Fruit fly (Drosophila melanogaster): ENCODE measurements around the gene ScpX.

Gene ScpX

DNA sequence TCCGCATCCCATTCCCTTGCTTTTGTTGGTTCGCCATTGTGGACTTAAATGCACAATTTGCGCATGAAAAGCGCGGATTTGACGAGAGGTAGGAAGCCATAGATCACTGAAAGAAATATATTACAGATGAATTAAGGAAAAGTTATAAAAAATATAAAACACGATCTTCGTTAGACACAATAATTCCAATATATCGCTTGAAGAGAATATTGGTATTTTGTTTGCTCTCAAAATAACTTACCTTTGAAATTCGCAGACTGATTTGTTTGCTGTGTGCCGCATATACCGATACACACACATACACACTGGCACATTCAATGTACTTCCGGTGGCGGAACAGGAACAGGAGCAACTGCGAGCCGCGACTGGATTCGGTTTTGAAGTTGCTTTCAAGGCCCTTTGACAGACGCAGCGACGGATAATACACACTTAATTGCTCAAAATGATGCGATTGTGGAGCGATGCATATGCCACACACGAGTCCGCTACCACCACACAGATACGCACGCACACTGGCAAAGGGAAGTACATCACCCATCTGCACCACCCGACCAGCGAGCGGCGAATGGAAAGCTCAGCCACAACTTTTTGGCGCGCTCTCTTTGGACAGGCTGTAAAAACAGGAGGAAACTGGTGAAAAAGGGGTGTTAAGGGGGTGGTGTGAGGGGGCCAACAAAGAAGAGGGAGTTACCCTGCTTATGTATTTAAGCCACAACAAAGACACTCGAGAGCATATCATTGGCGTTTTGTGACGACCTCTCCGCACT, 25.2 kb upstream of the ScpX start:
- no peak for TF ChIP-seq noc (tag; optimal IDR thresholded peaks at IDR 0.05)

DNA sequence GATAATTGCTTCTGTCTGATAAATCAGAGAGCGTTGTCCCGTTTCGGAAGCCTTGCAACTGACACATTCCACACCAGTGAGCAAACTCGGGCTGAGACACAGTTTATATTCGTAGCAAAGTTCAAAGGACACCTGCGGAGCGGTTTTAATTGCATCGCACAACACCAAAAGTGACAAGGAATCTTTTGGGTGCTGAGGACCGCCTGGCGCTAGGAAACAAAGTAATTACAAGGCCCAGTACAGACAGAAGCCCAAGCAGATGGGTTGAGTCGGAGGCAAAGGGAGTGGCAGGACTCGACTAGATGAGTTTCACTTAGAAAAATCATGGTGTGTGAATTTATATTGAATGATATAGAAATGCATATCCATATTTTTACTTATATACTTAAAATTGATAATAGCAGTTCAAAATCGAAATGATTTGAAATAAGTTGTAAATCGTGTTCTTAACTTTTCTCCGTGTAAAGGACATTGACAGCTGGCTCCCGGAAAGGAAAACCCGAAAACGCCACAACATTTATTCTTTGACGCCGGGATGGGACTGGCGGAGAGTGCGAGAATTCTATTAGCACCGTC, 22.2 kb upstream of the ScpX start:
- no peak for TF ChIP-seq noc (tag; optimal IDR thresholded peaks at IDR 0.05)

DNA sequence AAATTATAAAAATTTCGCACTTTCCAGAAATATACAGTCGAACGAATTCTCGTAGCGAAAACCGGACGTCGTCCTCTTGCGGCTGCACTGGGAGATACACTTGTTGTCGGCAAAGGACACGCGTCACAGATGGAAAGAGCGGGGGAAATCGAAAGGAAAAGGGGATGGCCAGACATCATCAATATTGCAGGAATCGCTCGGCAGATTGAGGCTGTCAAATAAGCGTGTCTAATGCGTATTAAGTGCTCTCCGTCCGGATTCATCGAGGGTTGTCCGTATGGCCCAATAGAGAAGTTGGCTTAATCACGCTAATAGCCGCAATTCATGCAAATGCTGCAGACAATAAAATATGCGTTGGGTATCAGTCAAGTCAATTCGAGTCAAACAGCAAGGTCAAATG, 21.5 kb upstream of the ScpX start:
- TF ChIP-seq noc (tag; optimal IDR thresholded peaks at IDR 0.05): no peak

DNA sequence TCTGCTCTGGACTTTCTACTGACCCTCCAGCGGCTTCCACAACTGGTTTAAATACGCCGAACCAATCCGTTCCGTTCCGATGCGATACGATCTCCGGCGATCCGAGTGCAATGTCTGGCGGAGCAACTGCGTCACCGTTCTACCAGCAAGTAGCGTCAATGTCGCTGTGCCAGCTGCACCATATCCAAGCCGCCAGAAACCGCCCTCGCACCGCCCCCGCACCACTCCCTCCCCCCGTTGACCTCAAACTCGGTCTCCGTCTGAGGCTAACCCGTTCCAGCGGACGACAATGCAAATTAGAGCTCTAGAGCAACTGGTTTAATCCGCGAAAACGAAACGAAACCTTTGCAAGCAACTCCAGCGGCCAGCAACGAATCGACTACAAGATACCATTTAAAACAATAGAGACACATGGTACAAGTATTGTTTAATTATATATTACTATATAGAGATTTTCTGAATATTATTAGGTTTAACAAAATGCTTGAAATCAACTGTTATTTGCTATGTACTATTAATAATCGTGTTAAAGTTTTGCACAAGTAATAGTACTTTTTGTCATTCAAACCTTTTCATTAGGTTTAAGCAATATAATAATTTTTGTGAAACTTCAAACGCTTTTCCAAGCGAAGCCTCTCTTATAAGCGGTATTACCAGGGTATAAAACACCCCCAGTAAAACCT, 19.9 kb upstream of the ScpX start, which contains the start of the genes CG10570 and CG42502:
CG10570 (minus strand) TSS at position 293 of the 683 bp plus-strand sequence.
CG42502 (minus strand) TSS at position 293 of the 683 bp plus-strand sequence.
- TF ChIP-seq noc (tag; optimal IDR thresholded peaks at IDR 0.05): no peak

DNA sequence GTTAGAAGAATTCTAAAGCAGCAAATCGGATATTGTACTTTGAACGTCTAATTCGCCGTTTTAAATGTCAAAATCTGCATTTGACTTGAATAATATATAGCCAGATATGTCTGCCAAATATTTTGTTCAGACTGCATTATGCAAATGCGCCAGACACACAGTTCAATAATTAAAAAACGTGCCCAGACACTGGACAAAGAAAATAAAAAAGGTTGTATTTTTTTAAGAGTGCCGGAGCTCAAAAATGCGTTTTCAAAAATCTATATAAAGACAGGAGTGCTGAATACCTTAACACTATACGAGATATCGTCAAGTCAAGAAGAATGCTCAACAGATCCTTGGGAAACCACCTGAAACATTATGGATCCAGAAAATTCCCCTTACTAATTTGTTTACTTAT, 18.7 kb upstream of the ScpX start, which contains the start of the genes CG17325 and CG42305:
CG17325 (plus strand) TSS at position 301 of the 400 bp plus-strand sequence.
CG42305 (plus strand) TSS at position 301 of the 400 bp plus-strand sequence.
- TF ChIP-seq noc (tag; optimal IDR thresholded peaks at IDR 0.05): no peak

DNA sequence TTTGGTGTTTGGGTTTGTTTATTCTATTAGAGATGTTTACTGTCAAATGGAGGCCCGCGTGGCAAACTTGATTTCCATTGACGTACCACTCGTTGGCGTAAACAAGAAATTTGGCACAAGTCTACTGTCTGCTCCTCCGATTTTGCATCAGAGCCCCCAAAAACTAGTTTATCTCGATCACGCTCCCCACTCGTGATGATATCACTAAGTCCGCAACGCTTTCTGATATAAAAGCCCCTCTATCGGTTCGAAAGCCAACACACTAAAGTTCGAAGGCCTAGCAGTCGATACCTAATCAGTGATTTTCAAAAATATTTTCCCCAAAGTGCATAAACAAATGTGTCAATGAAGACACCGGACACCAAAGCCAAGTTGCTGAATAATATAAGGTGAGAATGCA, 18.3 kb upstream of the ScpX start:
- no peak for TF ChIP-seq noc (tag; optimal IDR thresholded peaks at IDR 0.05)

DNA sequence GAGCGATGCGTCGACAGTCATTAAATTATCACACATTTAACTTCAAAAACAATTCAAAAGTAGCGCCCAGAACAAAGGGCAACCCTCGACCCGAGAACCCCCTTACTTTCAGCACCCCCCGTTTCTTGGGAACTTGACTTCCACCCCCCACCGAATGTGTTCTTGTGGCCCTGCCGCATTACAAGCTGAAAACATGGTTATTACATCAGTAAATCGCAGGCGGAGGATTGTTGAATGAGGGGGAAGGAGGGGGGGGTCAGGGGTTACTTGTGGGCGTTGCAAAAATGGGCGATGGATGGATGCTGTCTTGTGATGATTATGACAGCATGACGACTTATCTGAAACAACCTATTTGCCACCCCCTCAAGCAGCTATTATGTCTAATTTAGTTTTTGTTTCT, 15.8 kb upstream of the ScpX start:
- TF ChIP-seq noc (tag; optimal IDR thresholded peaks at IDR 0.05): no peak

DNA sequence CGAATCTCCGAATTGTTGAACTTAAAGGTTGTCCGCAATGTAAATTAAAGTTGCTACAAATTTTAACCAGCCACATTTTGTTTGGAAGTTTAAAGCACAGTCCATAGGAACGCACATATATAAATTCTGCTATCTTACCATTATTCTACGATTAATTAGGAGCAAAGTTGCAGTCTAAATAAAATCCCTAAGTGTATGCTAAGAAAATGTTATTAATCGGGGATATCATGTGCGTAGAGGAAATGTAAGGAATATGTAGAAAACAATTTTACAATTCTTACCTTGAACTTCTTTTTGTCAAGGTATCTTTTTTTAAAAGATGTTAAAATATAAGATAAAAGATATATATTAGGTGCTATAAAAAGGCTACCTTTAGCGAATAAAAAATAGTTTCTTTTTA, 12.6 kb upstream of the ScpX start:
- TF ChIP-seq noc (tag; optimal IDR thresholded peaks at IDR 0.05): no peak

DNA sequence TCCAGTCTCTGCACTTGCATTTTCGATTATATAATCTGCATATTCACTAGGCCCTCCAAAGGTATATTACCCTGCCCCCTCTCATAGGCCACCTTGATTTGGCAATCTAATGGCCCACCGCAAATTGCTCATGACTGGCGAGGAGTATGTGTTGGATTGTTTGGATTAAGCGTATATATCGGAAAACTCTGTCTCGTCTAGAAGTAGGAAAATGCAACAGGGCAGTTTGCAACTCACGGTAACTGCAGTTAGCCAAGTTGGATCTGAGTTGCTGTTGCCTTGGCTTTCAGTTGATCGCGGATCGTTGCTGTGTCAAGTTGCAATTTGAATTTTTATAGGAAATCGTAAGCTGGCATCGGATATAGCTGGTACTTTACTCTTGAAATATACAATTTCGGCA, 12.0 kb upstream of the ScpX start, which contains the start of gene Ugt36F1:
Ugt36F1 (plus strand) TSS at position 301 of the 400 bp plus-strand sequence.
- TF ChIP-seq noc (tag; optimal IDR thresholded peaks at IDR 0.05): no peak

DNA sequence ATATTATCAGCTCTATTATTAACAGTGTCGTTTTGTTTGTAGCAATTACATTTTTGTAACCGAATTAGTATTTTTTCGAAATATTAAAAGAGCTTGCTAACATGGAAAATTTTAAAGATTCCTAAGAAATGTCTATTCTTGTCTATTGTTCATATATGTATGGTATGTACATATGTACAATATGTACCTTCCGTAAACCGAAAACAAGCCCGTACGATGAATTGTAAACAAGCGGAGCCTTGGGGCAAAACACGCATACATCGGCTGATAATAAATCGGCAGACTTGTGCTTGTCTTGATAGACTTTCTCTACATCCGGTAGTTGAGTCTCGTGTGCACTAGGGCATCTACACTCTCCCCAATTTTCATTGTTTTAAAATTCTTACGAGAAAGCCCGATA, 8.2 kb upstream of the ScpX start:
- TF ChIP-seq noc (tag; optimal IDR thresholded peaks at IDR 0.05): no peak

DNA sequence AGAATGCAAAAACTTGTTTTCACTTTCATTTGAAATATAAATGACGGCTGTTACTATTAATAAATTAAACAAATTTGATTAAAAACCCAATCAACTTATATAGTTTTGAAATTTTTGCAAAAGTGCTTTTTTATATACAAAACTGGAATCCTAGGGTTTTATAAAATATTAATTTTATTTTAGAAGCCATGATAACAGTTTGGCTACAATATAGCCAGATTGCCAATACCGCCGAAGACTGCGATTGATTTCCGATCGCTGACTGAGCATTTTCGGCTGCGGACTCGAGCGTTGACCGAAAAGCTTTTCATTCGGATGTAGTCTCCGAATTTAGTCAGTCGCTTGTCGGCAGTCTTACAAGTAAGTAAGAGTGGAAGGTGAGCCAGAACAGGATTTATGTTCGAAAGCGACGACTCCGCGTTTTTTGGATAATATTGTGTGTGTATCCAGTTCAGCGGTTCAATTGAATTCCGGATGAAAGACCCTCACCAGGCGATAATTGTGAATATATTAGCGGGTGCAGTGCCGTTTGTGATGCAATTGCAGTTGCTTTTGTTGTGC, 7.7 kb upstream of the ScpX start, which contains the start of gene Ugt36D1:
Ugt36D1 (plus strand) TSS at position 306 of the 561 bp plus-strand sequence.
- TF ChIP-seq noc (tag; optimal IDR thresholded peaks at IDR 0.05): peak; percentile 24

DNA sequence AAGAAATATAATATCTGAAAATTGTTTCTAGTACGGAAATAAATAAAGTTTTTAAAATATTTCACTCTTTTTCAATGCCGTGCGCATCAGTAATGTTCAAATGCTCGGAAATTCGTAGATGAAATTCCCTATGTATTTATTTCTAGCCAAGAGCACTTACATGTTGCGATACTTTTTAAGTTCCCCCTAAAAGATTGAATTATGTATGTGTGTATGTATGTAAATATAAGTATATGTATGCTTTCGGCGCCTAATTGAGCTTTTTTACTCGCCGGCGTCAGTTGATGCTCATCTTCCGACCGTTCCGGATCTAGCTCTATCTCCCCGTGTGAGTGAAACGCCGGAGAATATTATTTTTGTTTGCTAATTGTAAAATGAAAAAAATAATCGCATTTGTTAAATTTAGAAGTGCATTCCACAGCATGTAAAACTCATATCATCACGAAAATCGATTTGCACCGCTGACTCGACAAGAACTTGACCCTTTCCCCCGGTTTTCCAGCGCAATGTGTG, 4.5 kb upstream of the ScpX start, which contains the start of gene Ugt36E1:
Ugt36E1 (plus strand) TSS at position 275 of the 513 bp plus-strand sequence.
- TF ChIP-seq noc (tag; optimal IDR thresholded peaks at IDR 0.05): no peak

DNA sequence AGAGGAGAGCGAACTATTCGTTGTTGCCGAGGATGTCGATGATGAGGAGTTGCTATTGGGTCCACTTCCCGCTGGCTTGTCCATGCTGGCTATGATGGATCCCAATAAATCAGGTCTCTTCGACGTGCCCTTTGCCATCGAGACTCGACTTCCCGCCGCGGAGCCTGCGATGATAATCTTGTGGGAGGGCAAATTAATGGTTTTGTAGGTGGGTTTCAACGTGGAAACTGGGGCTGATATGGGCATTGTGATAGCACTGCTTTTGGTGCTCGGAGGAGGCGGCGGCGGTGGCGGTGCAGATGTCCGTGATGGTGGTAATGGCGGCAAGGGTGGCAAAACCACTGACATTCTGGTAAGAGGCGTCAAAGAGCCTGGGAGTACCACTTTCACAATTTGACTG, 3.5 kb downstream of the ScpX start:
- TF ChIP-seq noc (tag; optimal IDR thresholded peaks at IDR 0.05): no peak

DNA sequence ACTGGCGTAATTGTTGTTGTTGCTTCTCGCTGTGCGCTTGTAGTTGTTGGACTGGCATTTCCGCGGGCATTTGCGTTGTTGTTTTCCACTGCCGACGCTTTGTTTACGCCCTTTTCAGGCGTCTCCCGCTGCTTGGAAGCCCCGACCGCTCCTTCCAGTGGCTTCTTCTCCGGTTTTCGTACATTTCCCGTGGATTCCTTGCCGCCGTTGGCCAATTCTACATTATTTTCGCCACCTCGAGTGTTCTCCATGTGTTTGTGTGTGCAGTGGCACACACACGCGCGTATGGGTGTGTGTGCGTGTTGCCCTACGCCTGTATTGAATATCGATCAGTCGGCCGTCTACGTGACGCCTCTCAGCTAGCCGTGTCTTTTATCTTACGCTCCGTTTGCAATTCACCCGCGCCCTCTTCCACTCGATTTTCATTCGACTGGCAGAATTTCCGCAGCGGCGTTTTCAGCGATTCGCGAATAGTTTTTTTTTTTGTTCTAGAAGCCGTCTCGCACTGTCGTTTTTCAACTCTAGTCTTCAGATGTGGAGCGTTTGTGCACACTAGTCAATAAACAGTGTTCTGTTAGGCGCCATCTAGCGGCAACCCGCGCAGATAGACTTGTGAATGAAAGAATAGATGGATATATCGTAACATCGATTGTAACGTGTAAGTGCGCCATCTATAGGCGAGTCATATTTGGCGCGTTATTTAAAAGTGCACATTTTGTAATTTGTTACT, 8.3 kb downstream of the ScpX start, which contains the start of gene CG10600:
CG10600 (minus strand) TSS at position 537 of the 730 bp plus-strand sequence.
- peak; percentile 76 for TF ChIP-seq noc (tag; optimal IDR thresholded peaks at IDR 0.05)

DNA sequence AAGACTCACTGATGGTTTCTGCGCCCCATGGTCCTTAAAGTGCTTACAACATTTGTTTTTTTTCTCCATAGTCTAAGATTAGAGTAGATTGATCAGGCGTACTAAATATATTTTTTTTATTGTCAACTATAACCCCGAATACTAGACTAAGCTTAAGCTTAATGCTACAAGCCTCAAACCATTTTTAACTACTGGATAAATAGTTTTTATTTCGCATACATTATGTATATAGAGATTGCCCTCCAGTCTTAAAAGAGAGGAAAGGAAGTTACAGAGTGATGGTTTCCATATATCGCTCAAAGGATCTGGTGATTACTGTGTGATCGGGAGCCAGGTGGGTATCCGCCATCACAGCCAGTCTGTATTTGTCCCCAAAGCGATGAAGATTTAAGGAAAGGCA, 10.2 kb downstream of the ScpX start, which contains the start of gene CG31752:
CG31752 (minus strand) TSS at position 101 of the 400 bp plus-strand sequence.
- TF ChIP-seq noc (tag; optimal IDR thresholded peaks at IDR 0.05): no peak
